Worm (Caenorhabditis elegans) whole organism, early embryonic: ENCODE data around the gene F14F8.14.

ENCODE experiments used
- B0310.2 ChIP-seq: sonication (generic microtip); optimal IDR thresholded peaks from 2 replicates; lab custom pipeline; 2016; ENCODE audit warnings: mild to moderate bottlenecking, missing genetic modification characterization, missing compliant biosample characterization
- aly-1 ChIP-seq: sonication (generic microtip); optimal IDR thresholded peaks from 2 replicates; lab custom pipeline; 2016; ENCODE audit warnings: missing genetic modification characterization, missing compliant biosample characterization
- ama-1 ChIP-seq: fragments of 150-350 bp; optimal IDR thresholded peaks from 2 replicates; lab custom pipeline; 2014
- ceh-13 ChIP-seq: fragments of 200-800 bp; sonication (Bioruptor generic); optimal IDR thresholded peaks from 2 replicates; lab custom pipeline; 2018; ENCODE audit warnings: mild to moderate bottlenecking, missing genetic modification characterization, missing compliant biosample characterization
- ceh-36 ChIP-seq: sonication (generic microtip); optimal IDR thresholded peaks from 2 replicates; lab custom pipeline; 2016; ENCODE audit warnings: missing genetic modification characterization, inconsistent platforms, missing compliant biosample characterization
- hmg-4 ChIP-seq: fragments of 200-800 bp; sonication (Bioruptor generic); optimal IDR thresholded peaks from 2 replicates; lab custom pipeline; 2018; ENCODE audit warnings: mild to moderate bottlenecking, missing genetic modification characterization, missing compliant biosample characterization
- pes-1 ChIP-seq: fragments of 200-800 bp; sonication (Bioruptor generic); IDR thresholded peaks from 2 replicates; pipeline ENCODE4 v1.3.6; 2022; ENCODE audit warnings: missing genetic modification reagents, missing genetic modification characterization, missing compliant biosample characterization
- sea-1 ChIP-seq: fragments of 200-800 bp; sonication (Bioruptor generic); conservative IDR thresholded peaks from 2 replicates; pipeline ENCODE4 v1.3.6; 2022; ENCODE audit warnings: missing genetic modification characterization, missing compliant biosample characterization
- tbx-11 ChIP-seq: fragments of 200-800 bp; sonication (Bioruptor generic); IDR thresholded peaks from 2 replicates; pipeline ENCODE4 v1.3.6; 2022; ENCODE audit warnings: missing genetic modification characterization, missing compliant biosample characterization
- tbx-37 ChIP-seq: fragments of 200-800 bp; sonication (Bioruptor generic); conservative IDR thresholded peaks from 2 replicates; pipeline ENCODE4 v1.3.6; 2022; ENCODE audit warnings: missing genetic modification reagents, missing genetic modification characterization, missing compliant biosample characterization

DNA sequence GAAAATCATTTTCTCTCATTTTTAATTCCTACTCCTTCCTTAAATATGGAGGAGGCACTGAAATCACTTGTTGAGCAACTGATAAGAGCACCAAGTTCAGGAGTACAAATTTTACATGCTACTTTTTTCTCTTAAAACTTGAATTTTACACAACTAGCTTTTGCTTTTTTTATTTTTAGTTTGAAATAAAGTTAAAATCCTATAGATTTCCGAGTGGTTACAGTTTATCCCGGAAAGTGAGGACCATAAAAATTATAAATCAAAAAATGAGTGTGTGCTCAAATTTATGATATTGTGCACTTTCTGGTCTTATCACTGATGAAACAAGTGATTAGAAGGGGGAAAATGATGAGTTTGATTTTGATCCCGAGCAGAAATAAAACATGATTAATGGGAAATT, 38.6 kb downstream of the F14F8.14 start, which contains the start of gene oac-53:
- TF ChIP-seq ceh-36 (tag; lab: Kevin White, UChicago) (no peak), ama-1 (no peak), hmg-4 (GFP tag; lab: Kevin White, UChicago) (no peak), ceh-13 (GFP tag; lab: Kevin White, UChicago) (no peak), tbx-37 (GFP tag; lab: Robert Waterston, UW) (no peak), tbx-11 (no peak), aly-1 (tag; lab: Kevin White, UChicago) (no peak), sea-1 (GFP tag; lab: Robert Waterston, UW) (no peak), pes-1 (GFP tag; lab: Robert Waterston, UW) (no peak), B0310.2 (tag; lab: Kevin White, UChicago) (no peak)
